Worm (Caenorhabditis elegans): ENCODE measurements around the gene srh-199.

Gene srh-199

DNA sequence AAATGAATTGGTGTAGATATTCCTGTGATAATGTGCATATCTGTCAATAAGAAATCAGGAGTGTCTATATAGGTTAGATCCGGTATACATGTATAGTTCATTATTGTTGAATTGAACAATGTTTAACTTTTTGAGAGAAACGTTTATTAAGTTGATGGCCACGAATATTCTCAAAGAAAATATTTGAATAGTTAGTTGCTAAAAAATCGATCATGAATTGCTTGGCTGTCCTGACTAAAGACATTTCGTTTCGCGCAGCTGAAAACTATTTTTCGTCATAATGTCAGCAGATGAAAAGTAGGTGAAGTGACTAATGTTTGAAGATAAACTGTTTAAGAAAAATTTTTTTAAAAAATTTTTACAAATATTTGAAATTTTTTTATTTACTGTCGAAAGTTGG is at the start of gene srh-199:
TSS of gene srh-199 (minus strand) at position 101 of the 400 bp plus-strand sequence.
- TF ChIP-seq nfya-1 (tag; optimal IDR thresholded peaks at IDR 0.05; ENCODE audit: borderline replicate concordance, insufficient read depth) (no peak), him-1 (tag; optimal IDR thresholded peaks at IDR 0.05) (no peak), hrde-1 (tag; optimal IDR thresholded peaks at IDR 0.05; ENCODE audit: borderline replicate concordance) (no peak), Y95B8A.8 (GFP tag; IDR thresholded peaks at IDR 0.05) (no peak), hmg-20 (GFP tag; IDR thresholded peaks at IDR 0.05) (no peak), hmg-1.2 (GFP tag; IDR thresholded peaks at IDR 0.05) (no peak), K11D2.4 (GFP tag; IDR thresholded peaks at IDR 0.05) (no peak), Y79H2A.3 (GFP tag; conservative IDR thresholded peaks at IDR 0.05) (no peak), lin-35 (GFP tag; optimal IDR thresholded peaks at IDR 0.05) (no peak), egl-18 (GFP tag; IDR thresholded peaks at IDR 0.05) (no peak), tlf-1 (GFP tag; optimal IDR thresholded peaks at IDR 0.05) (no peak), unc-62 (GFP tag; optimal IDR thresholded peaks at IDR 0.05) (no peak), lin-40 (tag; optimal IDR thresholded peaks at IDR 0.05) (no peak), let-526 (GFP tag; IDR thresholded peaks at IDR 0.05) (no peak), attf-3 (GFP tag; conservative IDR thresholded peaks at IDR 0.05) (no peak), pbrm-1 (GFP tag; IDR thresholded peaks at IDR 0.05) (no peak)

DNA sequence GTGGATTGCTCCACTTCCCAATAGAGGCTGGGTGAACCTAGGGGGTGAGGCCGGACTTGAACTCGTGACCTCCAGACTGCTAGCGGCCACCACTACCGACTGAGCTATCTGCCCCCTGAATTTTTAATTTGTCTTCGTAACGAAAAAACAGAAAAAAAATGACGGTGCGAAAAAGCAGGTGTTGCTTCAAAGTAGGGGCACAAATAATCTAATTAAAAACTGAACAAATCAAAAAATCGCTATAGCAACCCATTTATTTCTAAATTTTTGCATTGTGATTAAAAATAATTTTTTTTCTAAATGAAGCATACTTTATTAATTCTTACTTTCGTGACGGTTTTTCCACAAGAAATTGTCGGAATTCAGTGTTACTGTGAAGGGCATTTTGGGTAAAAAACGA is 46.6 kb upstream of the srh-199 start, which contains the start of gene F36H9.10:
TSS of gene F36H9.10 (plus strand) at position 301 of the 400 bp plus-strand sequence.
- no peak for TF ChIP-seq rpc-1 (optimal IDR thresholded peaks at IDR 0.05)
- TF ChIP-seq rpc-1 (tag; optimal IDR thresholded peaks at IDR 0.05): peak; percentile 62
- no peak for TF ChIP-seq ceh-91 (GFP tag; IDR thresholded peaks at IDR 0.05)
- TF ChIP-seq tbp1 (GFP tag; optimal IDR thresholded peaks at IDR 0.05): peak; percentile 34
- TF ChIP-seq D2030.7 (GFP tag; IDR thresholded peaks at IDR 0.05): peak; percentile 41; the same call in 1 of the 2 replicates

DNA sequence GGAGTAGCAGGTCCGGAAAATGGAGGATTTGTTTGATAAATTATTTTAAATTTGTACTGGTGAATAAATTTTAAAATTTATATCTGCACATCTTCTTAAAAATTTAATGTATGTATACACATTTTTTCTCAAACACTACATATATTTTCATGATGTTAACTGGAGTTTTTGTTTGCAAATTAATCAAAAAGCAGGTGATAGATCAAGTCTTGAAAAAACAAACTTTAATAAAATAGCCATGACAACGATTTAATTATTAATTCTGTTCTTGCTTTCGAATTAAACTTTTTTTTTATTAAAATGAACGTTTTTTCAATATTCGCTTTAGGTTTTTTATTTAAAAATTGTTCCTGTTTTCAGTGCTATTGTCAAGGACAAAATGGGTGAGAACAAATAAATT is 42.9 kb upstream of the srh-199 start, which contains the start of gene F36H9.1:
TSS of gene F36H9.1 (plus strand) at position 301 of the 400 bp plus-strand sequence.
- TF ChIP-seq ZK185.1 (tag; optimal IDR thresholded peaks at IDR 0.05; ENCODE audit: poor library complexity, severe bottlenecking) (no peak), cebp-1 (GFP tag; IDR thresholded peaks at IDR 0.05) (no peak), cebp-1 (tag; optimal IDR thresholded peaks at IDR 0.05) (no peak), tlf-1 (GFP tag; optimal IDR thresholded peaks at IDR 0.05) (no peak), ztf-28 (GFP tag; IDR thresholded peaks at IDR 0.05) (no peak), xnd-1 (tag; optimal IDR thresholded peaks at IDR 0.05) (no peak), F49E8.2 (tag; optimal IDR thresholded peaks at IDR 0.05; ENCODE audit: insufficient read depth) (no peak), nhr-179 (tag; optimal IDR thresholded peaks at IDR 0.05) (no peak), athp-1 (tag; optimal IDR thresholded peaks at IDR 0.05) (no peak), sdz-38 (tag; optimal IDR thresholded peaks at IDR 0.05) (no peak), attf-6 (GFP tag; IDR thresholded peaks at IDR 0.05) (no peak), hlh-26 (GFP tag; conservative IDR thresholded peaks at IDR 0.05) (no peak), K11D2.4 (GFP tag; IDR thresholded peaks at IDR 0.05) (no peak)

DNA sequence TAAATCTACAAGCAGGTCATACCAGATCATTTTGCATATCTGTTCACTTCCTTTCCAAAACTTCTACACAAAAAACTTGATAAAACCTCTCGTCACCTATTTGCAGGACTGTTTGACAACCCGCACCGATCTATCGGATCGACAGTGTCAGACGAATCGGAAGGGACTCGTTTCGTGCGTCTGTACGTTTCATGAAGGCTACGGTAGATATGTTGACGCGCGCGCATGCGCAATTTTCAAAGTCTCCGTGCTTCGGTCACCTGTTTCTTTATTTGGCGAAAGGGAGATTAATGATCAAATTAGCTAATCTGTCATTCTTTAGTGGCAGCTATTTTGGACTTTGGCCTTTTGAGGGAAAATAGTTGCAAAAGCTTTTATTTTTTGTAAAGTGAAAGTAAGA is 38.1 kb upstream of the srh-199 start:
- TF ChIP-seq aptf-3 (GFP tag; IDR thresholded peaks at IDR 0.05) (no peak), madf-10 (tag; optimal IDR thresholded peaks at IDR 0.05) (no peak), T07F8.4 (tag; optimal IDR thresholded peaks at IDR 0.05) (no peak), F55B11.4 (tag; optimal IDR thresholded peaks at IDR 0.05; ENCODE audit: borderline replicate concordance, insufficient read depth) (no peak), Y56A3A.18 (GFP tag; IDR thresholded peaks at IDR 0.05) (no peak), efl-1 (GFP tag; optimal IDR thresholded peaks at IDR 0.05) (no peak), ceh-27 (GFP tag; optimal IDR thresholded peaks at IDR 0.05) (no peak), sptf-2 (GFP tag; optimal IDR thresholded peaks at IDR 0.05) (no peak), atf-7 (tag; optimal IDR thresholded peaks at IDR 0.05) (no peak)

All from whole organism, young adult.